Fruit fly (Drosophila melanogaster) whole organism, embryonic: ENCODE measurements around the gene CG10486.

Source experiments
- BtbVII ChIP-seq: fragments of 200-800 bp; sonication (Bioruptor generic); optimal IDR thresholded peaks from 3 replicates; lab custom pipeline; 2017; ENCODE audit warnings: missing biosample characterization, mild to moderate bottlenecking, missing genetic modification characterization
- CG10543 ChIP-seq: fragments of 200-800 bp; sonication (Bioruptor generic); optimal IDR thresholded peaks from 3 replicates; lab custom pipeline; 2017; ENCODE audit warnings: missing biosample characterization, mild to moderate bottlenecking, missing genetic modification characterization, moderate library complexity
- CG11504 ChIP-seq: fragments of 200-800 bp; sonication (Bioruptor generic); optimal IDR thresholded peaks from 3 replicates; lab custom pipeline; 2019; ENCODE audit warnings: missing biosample characterization, mild to moderate bottlenecking, missing genetic modification characterization, moderate library complexity
- CG12155 ChIP-seq: fragments of 200-800 bp; sonication (Bioruptor generic); optimal IDR thresholded peaks from 3 replicates; lab custom pipeline; 2016; ENCODE audit warnings: missing biosample characterization, missing genetic modification characterization
- CG1233 ChIP-seq: fragments of 200-800 bp; sonication (Bioruptor generic); optimal IDR thresholded peaks from 4 replicates; lab custom pipeline; 2018; ENCODE audit warnings: missing biosample characterization, mild to moderate bottlenecking, missing genetic modification characterization
- CG12744 ChIP-seq: fragments of 200-800 bp; sonication (Bioruptor generic); optimal IDR thresholded peaks from 2 replicates; lab custom pipeline; 2016; ENCODE audit warnings: missing biosample characterization, missing genetic modification characterization
- CG1529 ChIP-seq: fragments of 200-800 bp; sonication (Bioruptor generic); optimal IDR thresholded peaks from 3 replicates; lab custom pipeline; 2018; ENCODE audit warnings: missing biosample characterization, missing genetic modification characterization
- CG16863 ChIP-seq: fragments of 200-800 bp; sonication (Bioruptor generic); optimal IDR thresholded peaks from 3 replicates; lab custom pipeline; 2016; ENCODE audit warnings: missing biosample characterization, missing genetic modification characterization
- CG1832 ChIP-seq: fragments of 200-800 bp; sonication (Bioruptor generic); optimal IDR thresholded peaks from 2 replicates; lab custom pipeline; 2017; ENCODE audit warnings: missing biosample characterization, mild to moderate bottlenecking, missing genetic modification characterization, inconsistent platforms
- CG18476 ChIP-seq: fragments of 200-800 bp; sonication (Bioruptor generic); optimal IDR thresholded peaks from 2 replicates; lab custom pipeline; 2016; ENCODE audit warnings: missing biosample characterization, mild to moderate bottlenecking, missing genetic modification characterization
- CG3407 ChIP-seq: fragments of 200-800 bp; sonication (Bioruptor generic); optimal IDR thresholded peaks from 2 replicates; lab custom pipeline; 2018; ENCODE audit warnings: missing biosample characterization, mild to moderate bottlenecking, missing genetic modification characterization
- CG42726 ChIP-seq: fragments of 200-800 bp; sonication (Bioruptor generic); IDR thresholded peaks from 2 replicates; pipeline ENCODE4 v1.3.6; 2022; ENCODE audit warnings: missing biosample characterization, missing genetic modification characterization; ENCODE audit not compliant: partially characterized antibody
- CG4360 ChIP-seq: fragments of 200-800 bp; sonication (Bioruptor generic); IDR thresholded peaks from 2 replicates; pipeline ENCODE4 v1.3.6; 2022; ENCODE audit warnings: missing biosample characterization, missing genetic modification characterization
- CG4854 ChIP-seq: fragments of 200-800 bp; sonication (Bioruptor generic); optimal IDR thresholded peaks from 2 replicates; lab custom pipeline; 2016; ENCODE audit warnings: missing biosample characterization, missing genetic modification characterization, inconsistent platforms
- CG5953 ChIP-seq: fragments of 200-800 bp; sonication (Bioruptor generic); IDR thresholded peaks from 2 replicates; pipeline ENCODE4 v1.3.6; 2022; ENCODE audit warnings: missing biosample characterization, missing genetic modification characterization
- CG6683 ChIP-seq: fragments of 200-800 bp; sonication (Bioruptor generic); optimal IDR thresholded peaks from 2 replicates; lab custom pipeline; 2017; ENCODE audit warnings: missing biosample characterization, mild to moderate bottlenecking, missing genetic modification characterization, missing genetic modification reagents
- CG7786 ChIP-seq: fragments of 200-800 bp; sonication (Bioruptor generic); optimal IDR thresholded peaks from 2 replicates; lab custom pipeline; 2016; ENCODE audit warnings: missing biosample characterization, missing genetic modification characterization
- CG7839 ChIP-seq: fragments of 200-800 bp; sonication (Bioruptor generic); optimal IDR thresholded peaks from 3 replicates; lab custom pipeline; 2018; ENCODE audit warnings: missing biosample characterization, mild to moderate bottlenecking, missing genetic modification characterization, moderate library complexity
- CG7987 ChIP-seq: fragments of 200-800 bp; sonication (Bioruptor generic); optimal IDR thresholded peaks from 2 replicates; lab custom pipeline; 2018; ENCODE audit warnings: missing biosample characterization, mild to moderate bottlenecking, missing genetic modification characterization, moderate library complexity
- CG8765 ChIP-seq: fragments of 200-800 bp; sonication (Bioruptor generic); IDR thresholded peaks from 2 replicates; pipeline ENCODE4 v1.3.6; 2022; ENCODE audit warnings: missing biosample characterization, missing genetic modification characterization
- CG8944 ChIP-seq: fragments of 200-800 bp; sonication (Bioruptor generic); optimal IDR thresholded peaks from 3 replicates; lab custom pipeline; 2016; ENCODE audit warnings: missing biosample characterization, missing genetic modification characterization
- CG9876 ChIP-seq: fragments of 200-800 bp; sonication (Bioruptor generic); optimal IDR thresholded peaks from 2 replicates; lab custom pipeline; 2016; ENCODE audit warnings: missing biosample characterization, missing genetic modification characterization
- Camta ChIP-seq: fragments of 200-800 bp; sonication (Bioruptor generic); optimal IDR thresholded peaks from 2 replicates; lab custom pipeline; 2016; ENCODE audit warnings: missing biosample characterization, missing genetic modification characterization
- Eip74EF ChIP-seq, 2 experiments: fragments of 200-800 bp in 1 of 2; fragments of >200 bp in 1 of 2; sonication (Bioruptor generic) in 1 of 2; optimal IDR thresholded peaks; 2 replicates each; lab custom pipeline; 2017 to 2019; ENCODE audit warnings: missing biosample characterization in 2 of 2, missing genetic modification characterization in 2 of 2, mild to moderate bottlenecking in 1 of 2, moderate library complexity in 1 of 2
- Elba2 ChIP-seq: fragments of 200-800 bp; sonication (Bioruptor generic); optimal IDR thresholded peaks from 3 replicates; lab custom pipeline; 2016; ENCODE audit warnings: missing biosample characterization, missing genetic modification characterization
- Fer2 ChIP-seq: fragments of 200-800 bp; sonication (Bioruptor generic); optimal IDR thresholded peaks from 2 replicates; lab custom pipeline; 2018; ENCODE audit warnings: missing biosample characterization, mild to moderate bottlenecking, missing genetic modification characterization, moderate library complexity
- H15 ChIP-seq: fragments of 200-800 bp; sonication (Bioruptor generic); IDR thresholded peaks from 3 replicates; pipeline ENCODE4 v1.3.6; 2022; ENCODE audit warnings: missing biosample characterization, missing genetic modification characterization
- Jarid2 ChIP-seq: fragments of 200-800 bp; sonication (Bioruptor generic); optimal IDR thresholded peaks from 3 replicates; lab custom pipeline; 2017; ENCODE audit warnings: mild to moderate bottlenecking, missing biosample characterization, missing genetic modification reagents, missing genetic modification characterization
- Lpt ChIP-seq: fragments of >200 bp; optimal IDR thresholded peaks from 2 replicates; lab custom pipeline; 2018; ENCODE audit warnings: missing biosample characterization, missing genetic modification characterization
- MESR4 ChIP-seq: fragments of 200-800 bp; sonication (Bioruptor generic); optimal IDR thresholded peaks from 2 replicates; lab custom pipeline; 2018; ENCODE audit warnings: missing biosample characterization, mild to moderate bottlenecking, missing genetic modification characterization, moderate library complexity
- Oli ChIP-seq: fragments of 200-800 bp; sonication (Bioruptor generic); optimal IDR thresholded peaks from 2 replicates; lab custom pipeline; 2018; ENCODE audit warnings: missing biosample characterization, mild to moderate bottlenecking, missing genetic modification characterization, moderate library complexity
- Sry-δ ChIP-seq: fragments of 200-800 bp; sonication (Bioruptor generic); optimal IDR thresholded peaks from 2 replicates; lab custom pipeline; 2016; ENCODE audit warnings: missing biosample characterization, missing genetic modification characterization
- Stat92E ChIP-seq, 3 experiments: fragments of >200 bp in 2 of 3; fragments of 200-800 bp in 1 of 3; sonication (Bioruptor generic) in 1 of 3; optimal IDR thresholded peaks; 2 replicates each; lab custom pipeline; 2017 to 2019; ENCODE audit warnings: missing biosample characterization in 3 of 3, missing genetic modification characterization in 3 of 3, mild to moderate bottlenecking in 1 of 3, moderate library complexity in 1 of 3
- bigmax ChIP-seq: fragments of 200-800 bp; sonication (Bioruptor generic); optimal IDR thresholded peaks from 2 replicates; lab custom pipeline; 2018; ENCODE audit warnings: missing biosample characterization, mild to moderate bottlenecking, missing genetic modification characterization
- btn ChIP-seq: fragments of 200-800 bp; sonication (Bioruptor generic); optimal IDR thresholded peaks from 2 replicates; lab custom pipeline; 2016; ENCODE audit warnings: missing biosample characterization, missing genetic modification characterization
- crp ChIP-seq, 2 experiments: fragments of 200-800 bp; sonication (Bioruptor generic); optimal IDR thresholded peaks; 2 replicates in 1 of 2; 3 replicates in 1 of 2; lab custom pipeline; 2017; ENCODE audit warnings: missing biosample characterization in 2 of 2, missing genetic modification characterization in 2 of 2, mild to moderate bottlenecking in 1 of 2, moderate library complexity in 1 of 2
- en ChIP-seq: fragments of 200-800 bp; sonication (Bioruptor generic); optimal IDR thresholded peaks from 2 replicates; lab custom pipeline; 2016; ENCODE audit warnings: missing biosample characterization, missing genetic modification characterization
- her ChIP-seq: fragments of 200-800 bp; sonication (Bioruptor generic); optimal IDR thresholded peaks from 2 replicates; lab custom pipeline; 2016; ENCODE audit warnings: missing biosample characterization, missing genetic modification characterization
- mld ChIP-seq: fragments of 200-800 bp; sonication (Bioruptor generic); IDR thresholded peaks from 3 replicates; pipeline ENCODE4 v1.3.6; 2022; ENCODE audit warnings: missing biosample characterization, missing genetic modification characterization; ENCODE audit not compliant: partially characterized antibody
- nmo ChIP-seq: fragments of 200-800 bp; sonication (Bioruptor generic); optimal IDR thresholded peaks from 2 replicates; lab custom pipeline; 2018; ENCODE audit warnings: missing biosample characterization, mild to moderate bottlenecking, missing genetic modification characterization, moderate library complexity
- org-1 ChIP-seq: fragments of 200-800 bp; sonication (Bioruptor generic); optimal IDR thresholded peaks from 2 replicates; lab custom pipeline; 2017; ENCODE audit warnings: missing biosample characterization, missing genetic modification characterization
- peb ChIP-seq: fragments of 200-800 bp; sonication (Bioruptor generic); IDR thresholded peaks from 2 replicates; pipeline ENCODE4 v1.3.6; 2022; ENCODE audit warnings: missing biosample characterization, missing genetic modification characterization
- pros ChIP-seq: fragments of 200-800 bp; sonication (Bioruptor generic); optimal IDR thresholded peaks from 3 replicates; lab custom pipeline; 2019; ENCODE audit warnings: missing biosample characterization, mild to moderate bottlenecking, missing genetic modification characterization, moderate library complexity
- ro ChIP-seq: fragments of 200-800 bp; sonication (Bioruptor generic); IDR thresholded peaks from 2 replicates; pipeline ENCODE4 v1.3.6; 2022; ENCODE audit warnings: missing biosample characterization, missing genetic modification characterization
- sr ChIP-seq: fragments of 200-800 bp; sonication (Bioruptor generic); IDR thresholded peaks from 3 replicates; pipeline ENCODE4 v1.3.6; 2022; ENCODE audit warnings: missing biosample characterization, missing genetic modification characterization
- unc-4 ChIP-seq: fragments of 200-800 bp; sonication (Bioruptor generic); IDR thresholded peaks from 2 replicates; pipeline ENCODE4 v1.3.6; 2022; ENCODE audit warnings: missing biosample characterization, missing genetic modification characterization; ENCODE audit not compliant: partially characterized antibody
- zf30C ChIP-seq: fragments of 200-800 bp; sonication (Bioruptor generic); optimal IDR thresholded peaks from 3 replicates; lab custom pipeline; 2018; ENCODE audit warnings: missing biosample characterization, mild to moderate bottlenecking, missing genetic modification characterization

CG10486 gene

DNA sequence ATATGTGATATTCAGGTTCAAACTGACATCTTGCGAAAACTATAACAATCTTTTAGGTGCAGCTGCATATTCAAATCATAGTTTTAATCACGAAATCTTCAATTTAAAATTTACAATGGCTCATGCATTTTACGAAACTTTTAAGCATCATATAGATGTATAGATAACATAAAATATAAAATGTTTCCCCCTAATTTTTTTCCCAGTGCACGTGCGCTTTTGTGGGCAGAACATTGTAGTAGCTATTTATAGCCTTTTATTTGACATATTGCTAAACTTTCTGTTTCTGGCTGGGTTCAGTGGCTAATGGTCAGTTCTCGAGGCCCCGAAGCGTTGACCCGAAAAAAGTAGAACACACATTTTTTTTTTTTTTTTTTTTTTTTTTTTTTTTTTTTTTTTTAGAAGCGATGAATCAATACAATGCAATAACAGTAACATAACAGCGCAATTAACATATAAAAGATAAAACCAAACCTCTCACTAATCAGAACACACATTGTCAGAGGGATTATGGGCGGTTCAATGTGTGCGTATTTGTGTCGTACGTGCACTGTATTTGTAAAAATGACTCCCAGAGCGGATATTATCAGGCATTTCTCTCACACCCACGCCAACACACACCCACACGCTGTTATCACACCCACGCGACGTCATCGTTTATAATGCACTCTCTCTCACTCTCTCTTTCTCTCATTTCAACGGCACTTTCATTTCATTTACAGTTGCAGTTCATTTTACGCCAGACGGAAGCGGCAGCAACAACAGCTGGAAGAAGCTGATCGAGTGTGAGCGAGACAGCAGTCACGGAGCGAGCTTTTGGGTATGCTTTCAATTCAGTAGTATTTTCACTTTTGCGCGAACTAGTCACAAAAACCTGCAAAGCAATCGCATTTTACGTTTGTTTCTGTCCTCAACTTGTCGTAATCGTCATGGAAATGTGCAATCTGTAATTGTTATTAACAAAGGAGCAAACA, 19.8 kb upstream of the CG10486 start (continued):
- peak; percentile 54 for TF ChIP-seq CG1832 (GFP tag; lab: Kevin White, UChicago)
- peak; percentile 47 for TF ChIP-seq CG1529 (GFP tag; lab: Kevin White, UChicago)
- TF ChIP-seq CG11504 (tag; lab: Kevin White, UChicago) = peak; percentile 66
- TF ChIP-seq bigmax (GFP tag; lab: Kevin White, UChicago) = no peak
- no peak for TF ChIP-seq CG9876 (GFP tag; lab: Kevin White, UChicago)
- no peak for TF ChIP-seq Fer2 (tag; lab: Kevin White, UChicago)
- no peak for TF ChIP-seq Lpt (GFP tag; lab: Kevin White, UChicago)
- peak; percentile 14 for TF ChIP-seq CG1233
- TF ChIP-seq CG4360 (GFP tag; lab: Robert Waterston, UW) = peak; percentile 65
- no peak for TF ChIP-seq Jarid2 (GFP tag; lab: Kevin White, UChicago)
- TF ChIP-seq CG7786 (GFP tag; lab: Kevin White, UChicago) = peak; percentile 27
- no peak for TF ChIP-seq CG4854 (GFP tag; lab: Kevin White, UChicago)
- peak; percentile 99 for TF ChIP-seq sr (GFP tag; lab: Robert Waterston, UW)
- TF ChIP-seq CG5953 (GFP tag; lab: Robert Waterston, UW) = peak; percentile 52
- no peak for TF ChIP-seq CG18476 (GFP tag; lab: Kevin White, UChicago)
- TF ChIP-seq CG7987 (GFP tag; lab: Kevin White, UChicago) = peak; percentile 13
- TF ChIP-seq peb = no peak
- TF ChIP-seq Stat92E (GFP tag; optimal IDR thresholded peaks at IDR 0.05; lab: Kevin White, UChicago) = no peak
- TF ChIP-seq en (GFP tag; lab: Kevin White, UChicago) = peak; percentile 21
- TF ChIP-seq zf30C (GFP tag; lab: Kevin White, UChicago) = peak; percentile 15
- peak; percentile 71 for TF ChIP-seq Oli (tag; lab: Kevin White, UChicago)
- peak; percentile 29 for TF ChIP-seq org-1 (GFP tag; lab: Kevin White, UChicago)
- TF ChIP-seq Camta = no peak
- no peak for TF ChIP-seq btn (GFP tag; lab: Kevin White, UChicago)
- TF ChIP-seq crp (GFP tag; optimal IDR thresholded peaks at IDR 0.05; lab: Kevin White, UChicago) = peak in 1 of 2 experiments; percentile 60
- no peak for TF ChIP-seq CG6683 (GFP tag; lab: Kevin White, UChicago)
- TF ChIP-seq CG12155 (GFP tag; lab: Kevin White, UChicago) = no peak
- TF ChIP-seq MESR4 (GFP tag; lab: Kevin White, UChicago) = no peak
- TF ChIP-seq Elba2 (GFP tag; lab: Kevin White, UChicago) = no peak
- no peak for TF ChIP-seq ro (GFP tag; lab: Robert Waterston, UW)
- TF ChIP-seq CG42726 = no peak
- TF ChIP-seq unc-4 (GFP tag; lab: Robert Waterston, UW) = no peak
- TF ChIP-seq CG8765 (GFP tag; lab: Robert Waterston, UW) = no peak
- no peak for TF ChIP-seq H15 (GFP tag; lab: Robert Waterston, UW)
- no peak for TF ChIP-seq pros (GFP tag; lab: Kevin White, UChicago)
- TF ChIP-seq CG7839 (tag; lab: Kevin White, UChicago) = peak; percentile 72
- peak; percentile 5 for TF ChIP-seq CG12744 (GFP tag; lab: Kevin White, UChicago)
- peak; percentile 47 for TF ChIP-seq BtbVII (GFP tag; lab: Kevin White, UChicago)
- peak; percentile 36 for TF ChIP-seq CG8944 (GFP tag; lab: Kevin White, UChicago)
- TF ChIP-seq Sry-δ = no peak
- TF ChIP-seq mld (GFP tag; lab: Robert Waterston, UW) = no peak
- TF ChIP-seq CG16863 (GFP tag; lab: Kevin White, UChicago) = peak; percentile 49
- no peak for TF ChIP-seq CG10543
- peak; percentile 65 for TF ChIP-seq nmo
- TF ChIP-seq CG3407 (GFP tag; lab: Kevin White, UChicago) = peak; percentile 18
- TF ChIP-seq Eip74EF (GFP tag; optimal IDR thresholded peaks at IDR 0.05; lab: Kevin White, UChicago) = peak in 1 of 2 experiments; percentile 42
- TF ChIP-seq her (GFP tag; lab: Kevin White, UChicago) = no peak
